Fruit fly (Drosophila melanogaster) whole organism, embryonic: Measurements from ENCODE around the gene Lerp.

Experiments
- Antp ChIP-seq: fragments of 200-800 bp; sonication (Bioruptor generic); optimal IDR thresholded peaks from 3 replicates; lab custom pipeline; 2016; ENCODE audit warnings: missing biosample characterization, missing genetic modification characterization
- Atf6 ChIP-seq: fragments of 200-800 bp; sonication (Bioruptor generic); IDR thresholded peaks from 2 replicates; pipeline ENCODE4 v1.3.6; 2022; ENCODE audit warnings: missing biosample characterization, missing genetic modification characterization
- Awh ChIP-seq: fragments of 200-800 bp; sonication (Bioruptor generic); IDR thresholded peaks from 2 replicates; pipeline ENCODE4, ENCODE4 v1.3.6; 2022; ENCODE audit warnings: missing biosample characterization, missing genetic modification characterization
- Bgb ChIP-seq: fragments of 200-800 bp; sonication (Bioruptor generic); IDR thresholded peaks from 2 replicates; pipeline ENCODE4 v1.3.6; 2022; ENCODE audit warnings: missing biosample characterization, missing genetic modification characterization; ENCODE audit not compliant: partially characterized antibody
- CG10565 ChIP-seq: fragments of 200-800 bp; sonication (Bioruptor generic); optimal IDR thresholded peaks from 3 replicates; lab custom pipeline; 2016; ENCODE audit warnings: missing biosample characterization, mild to moderate bottlenecking, missing genetic modification characterization
- CG11093 ChIP-seq: fragments of 200-800 bp; sonication (Bioruptor generic); IDR thresholded peaks from 3 replicates; pipeline ENCODE4 v1.3.6; 2022; ENCODE audit warnings: missing biosample characterization, missing genetic modification characterization
- CG11504 ChIP-seq: fragments of 200-800 bp; sonication (Bioruptor generic); optimal IDR thresholded peaks from 3 replicates; lab custom pipeline; 2019; ENCODE audit warnings: missing biosample characterization, mild to moderate bottlenecking, missing genetic modification characterization, moderate library complexity
- CG12236 ChIP-seq: fragments of 200-800 bp; sonication (Bioruptor generic); optimal IDR thresholded peaks from 2 replicates; lab custom pipeline; 2016; ENCODE audit warnings: missing biosample characterization, missing genetic modification characterization
- CG12391 ChIP-seq: fragments of 200-800 bp; sonication (Bioruptor generic); optimal IDR thresholded peaks from 3 replicates; lab custom pipeline; 2018; ENCODE audit warnings: missing biosample characterization, mild to moderate bottlenecking, missing genetic modification characterization, moderate library complexity
- CG13894 ChIP-seq: fragments of 200-800 bp; sonication (Bioruptor generic); optimal IDR thresholded peaks from 3 replicates; lab custom pipeline; 2018; ENCODE audit warnings: missing biosample characterization, mild to moderate bottlenecking, missing genetic modification characterization, moderate library complexity
- CG17802 ChIP-seq: fragments of 200-800 bp; sonication (Bioruptor generic); optimal IDR thresholded peaks from 2 replicates; lab custom pipeline; 2018; ENCODE audit warnings: missing biosample characterization, mild to moderate bottlenecking, missing genetic modification characterization, moderate library complexity
- CG17829 ChIP-seq: fragments of 200-800 bp; optimal IDR thresholded peaks from 2 replicates; lab custom pipeline; 2019; ENCODE audit warnings: missing biosample characterization, mild to moderate bottlenecking, missing genetic modification characterization, moderate library complexity
- CG2120 ChIP-seq: fragments of 200-800 bp; sonication (Bioruptor generic); optimal IDR thresholded peaks from 3 replicates; lab custom pipeline; 2016; ENCODE audit warnings: missing biosample characterization, missing genetic modification characterization
- CG2712 ChIP-seq: fragments of 200-800 bp; optimal IDR thresholded peaks from 3 replicates; lab custom pipeline; 2019; ENCODE audit warnings: missing biosample characterization, mild to moderate bottlenecking, missing genetic modification characterization, moderate library complexity
- CG33557 ChIP-seq: fragments of 200-800 bp; sonication (Bioruptor generic); optimal IDR thresholded peaks from 2 replicates; lab custom pipeline; 2019; ENCODE audit warnings: missing biosample characterization, mild to moderate bottlenecking, missing genetic modification characterization, moderate library complexity
- CG3726 ChIP-seq: fragments of 200-800 bp; sonication (Bioruptor generic); IDR thresholded peaks from 3 replicates; pipeline ENCODE4, ENCODE4 v1.3.6; 2022; ENCODE audit warnings: missing biosample characterization, missing genetic modification characterization
- CG5180 ChIP-seq: fragments of 200-800 bp; sonication (Bioruptor generic); optimal IDR thresholded peaks from 3 replicates; lab custom pipeline; 2017; ENCODE audit warnings: missing biosample characterization, missing genetic modification characterization, mild to moderate bottlenecking, moderate library complexity, missing genetic modification reagents
- CG7271 ChIP-seq: fragments of 200-800 bp; sonication (Bioruptor generic); optimal IDR thresholded peaks from 2 replicates; lab custom pipeline; 2018; ENCODE audit warnings: missing biosample characterization, mild to moderate bottlenecking, missing genetic modification characterization, moderate library complexity
- CG7745 ChIP-seq: fragments of 200-800 bp; sonication (Bioruptor generic); optimal IDR thresholded peaks from 2 replicates; lab custom pipeline; 2018; ENCODE audit warnings: missing biosample characterization, mild to moderate bottlenecking, missing genetic modification characterization, moderate library complexity
- CG9437 ChIP-seq: fragments of 200-800 bp; sonication (Bioruptor generic); optimal IDR thresholded peaks from 2 replicates; lab custom pipeline; 2018; ENCODE audit warnings: missing biosample characterization, mild to moderate bottlenecking, missing genetic modification characterization
- CG9932 ChIP-seq: fragments of 200-800 bp; sonication (Bioruptor generic); IDR thresholded peaks from 2 replicates; pipeline ENCODE4 v1.3.6; 2022; ENCODE audit warnings: missing biosample characterization, missing genetic modification characterization
- D19A ChIP-seq: fragments of 200-800 bp; optimal IDR thresholded peaks from 3 replicates; lab custom pipeline; 2019; ENCODE audit warnings: missing biosample characterization, mild to moderate bottlenecking, missing genetic modification characterization, moderate library complexity
- Dad ChIP-seq: fragments of 200-800 bp; sonication (Bioruptor generic); optimal IDR thresholded peaks from 3 replicates; lab custom pipeline; 2016; ENCODE audit warnings: missing biosample characterization, missing genetic modification characterization
- Eip74EF ChIP-seq, 2 experiments: fragments of 200-800 bp in 1 of 2; fragments of >200 bp in 1 of 2; sonication (Bioruptor generic) in 1 of 2; optimal IDR thresholded peaks; 2 replicates each; lab custom pipeline; 2017 to 2019; ENCODE audit warnings: missing biosample characterization in 2 of 2, missing genetic modification characterization in 2 of 2, mild to moderate bottlenecking in 1 of 2, moderate library complexity in 1 of 2
- HHEX ChIP-seq: fragments of 200-800 bp; sonication (Bioruptor generic); optimal IDR thresholded peaks from 3 replicates; lab custom pipeline; 2017; ENCODE audit warnings: missing biosample characterization, mild to moderate bottlenecking, missing genetic modification characterization, missing genetic modification reagents
- Meics ChIP-seq: fragments of 200-800 bp; sonication (Bioruptor generic); optimal IDR thresholded peaks from 2 replicates; lab custom pipeline; 2017; ENCODE audit warnings: missing biosample characterization, mild to moderate bottlenecking, missing genetic modification characterization
- Mrtf ChIP-seq: fragments of 200-800 bp; sonication (Bioruptor generic); IDR thresholded peaks from 3 replicates; pipeline ENCODE4 v1.3.6; 2022; ENCODE audit warnings: missing biosample characterization, missing genetic modification characterization
- NFAT ChIP-seq: fragments of 200-800 bp; sonication (Bioruptor generic); IDR thresholded peaks from 2 replicates; pipeline ENCODE4 v1.3.6; 2022; ENCODE audit warnings: missing biosample characterization, missing genetic modification characterization
- Pdp1 ChIP-seq, 2 experiments: fragments of 200-800 bp; sonication (Bioruptor generic); optimal IDR thresholded peaks; 3 replicates each; lab custom pipeline; 2016; ENCODE audit warnings: missing biosample characterization in 2 of 2, missing genetic modification characterization in 2 of 2, mild to moderate bottlenecking in 1 of 2, moderate library complexity in 1 of 2
- Sox100B ChIP-seq: fragments of 200-800 bp; sonication (Bioruptor generic); optimal IDR thresholded peaks from 3 replicates; lab custom pipeline; 2018; ENCODE audit warnings: missing biosample characterization, mild to moderate bottlenecking, missing genetic modification characterization
- Sox102F ChIP-seq: fragments of 200-800 bp; sonication (Bioruptor generic); optimal IDR thresholded peaks from 2 replicates; lab custom pipeline; 2018; ENCODE audit warnings: missing biosample characterization, mild to moderate bottlenecking, missing genetic modification characterization, moderate library complexity
- Stat92E ChIP-seq, 3 experiments: fragments of >200 bp in 2 of 3; fragments of 200-800 bp in 1 of 3; sonication (Bioruptor generic) in 1 of 3; optimal IDR thresholded peaks; 2 replicates each; lab custom pipeline; 2017 to 2019; ENCODE audit warnings: missing biosample characterization in 3 of 3, missing genetic modification characterization in 3 of 3, mild to moderate bottlenecking in 1 of 3, moderate library complexity in 1 of 3
- ab ChIP-seq: fragments of 200-800 bp; sonication (Bioruptor generic); optimal IDR thresholded peaks from 2 replicates; lab custom pipeline; 2016; ENCODE audit warnings: missing biosample characterization, missing genetic modification characterization
- al ChIP-seq: fragments of 200-800 bp; sonication (Bioruptor generic); IDR thresholded peaks from 2 replicates; pipeline ENCODE4 v1.3.6; 2022; ENCODE audit warnings: missing biosample characterization, missing genetic modification characterization
- disco-r ChIP-seq: fragments of 200-800 bp; sonication (Bioruptor generic); optimal IDR thresholded peaks from 2 replicates; lab custom pipeline; 2016; ENCODE audit warnings: missing biosample characterization, missing genetic modification characterization
- dmrt11E ChIP-seq: fragments of 200-800 bp; sonication (Bioruptor generic); optimal IDR thresholded peaks from 3 replicates; lab custom pipeline; 2018; ENCODE audit warnings: missing biosample characterization, mild to moderate bottlenecking, missing genetic modification characterization, moderate library complexity
- gcm ChIP-seq: fragments of 200-800 bp; sonication (Bioruptor generic); optimal IDR thresholded peaks from 2 replicates; lab custom pipeline; 2019; ENCODE audit warnings: missing biosample characterization, mild to moderate bottlenecking, missing genetic modification characterization, moderate library complexity
- gem ChIP-seq: fragments of 200-800 bp; sonication (Bioruptor generic); optimal IDR thresholded peaks from 2 replicates; lab custom pipeline; 2019; ENCODE audit warnings: missing biosample characterization, mild to moderate bottlenecking, missing genetic modification characterization, moderate library complexity
- gfzf ChIP-seq: fragments of 200-800 bp; sonication (Bioruptor generic); optimal IDR thresholded peaks from 2 replicates; lab custom pipeline; 2016; ENCODE audit warnings: missing biosample characterization, mild to moderate bottlenecking, missing genetic modification characterization, moderate library complexity
- grn ChIP-seq: fragments of 200-800 bp; sonication (Bioruptor generic); optimal IDR thresholded peaks from 3 replicates; lab custom pipeline; 2017; ENCODE audit warnings: missing biosample characterization, missing genetic modification characterization
- insv ChIP-seq, 2 experiments: fragments of 200-800 bp; sonication (Bioruptor generic); optimal IDR thresholded peaks; 3 replicates each; lab custom pipeline; 2016 to 2018; ENCODE audit warnings: missing biosample characterization in 2 of 2, missing genetic modification characterization in 2 of 2
- kni ChIP-seq: fragments of 200-800 bp; sonication (Bioruptor generic); optimal IDR thresholded peaks from 3 replicates; lab custom pipeline; 2017; ENCODE audit warnings: mild to moderate bottlenecking, missing biosample characterization, missing genetic modification reagents, missing genetic modification characterization
- pb ChIP-seq: fragments of 200-800 bp; sonication (Bioruptor generic); optimal IDR thresholded peaks from 3 replicates; lab custom pipeline; 2016; ENCODE audit warnings: missing biosample characterization, missing genetic modification characterization
- sd ChIP-seq: fragments of 200-800 bp; sonication (Bioruptor generic); optimal IDR thresholded peaks from 3 replicates; lab custom pipeline; 2018; ENCODE audit warnings: missing biosample characterization, mild to moderate bottlenecking, missing genetic modification characterization, moderate library complexity
- sens ChIP-seq: fragments of 200-800 bp; sonication (Bioruptor generic); peaks from one replicate; lab custom pipeline; 2016; ENCODE audit warnings: missing biosample characterization, missing genetic modification characterization
- sqz ChIP-seq: fragments of 200-800 bp; sonication (Bioruptor generic); optimal IDR thresholded peaks from 3 replicates; lab custom pipeline; 2018; ENCODE audit warnings: missing biosample characterization, mild to moderate bottlenecking, missing genetic modification characterization
- toy ChIP-seq: fragments of 200-800 bp; sonication (Bioruptor generic); IDR thresholded peaks from 2 replicates; pipeline ENCODE4 v1.3.6; 2022; ENCODE audit warnings: missing biosample characterization, missing genetic modification characterization
- vfl ChIP-seq: fragments of 200-800 bp; sonication (Bioruptor generic); optimal IDR thresholded peaks from 2 replicates; lab custom pipeline; 2016; ENCODE audit warnings: missing biosample characterization, missing genetic modification characterization

The Lerp gene

dm6 chr3R:26801427-26802160 is 61.3 kb downstream of the Lerp start (continued):
- TF ChIP-seq CG2120 (peak; percentile 50), Atf6 (GFP tag; lab: Robert Waterston, UW) (peak; percentile 42; the same call in 1 of the 2 replicates), Eip74EF (GFP tag; optimal IDR thresholded peaks at IDR 0.05; lab: Kevin White, UChicago) (peak in 1 of 2 experiments; percentile 35), CG13894 (tag; lab: Kevin White, UChicago) (peak; percentile 20), kni (GFP tag; lab: Kevin White, UChicago) (peak; percentile 80), CG17802 (tag; lab: Kevin White, UChicago) (no peak), CG2712 (peak; percentile 27), CG11504 (tag; lab: Kevin White, UChicago) (peak; percentile 64), CG12391 (peak; percentile 64), CG33557 (no peak), gem (tag; lab: Kevin White, UChicago) (peak; percentile 72), Sox102F (GFP tag; lab: Kevin White, UChicago) (peak; percentile 66), CG17829 (tag; lab: Kevin White, UChicago) (peak; percentile 6), sens (GFP tag; lab: Kevin White, UChicago) (peak; percentile 79), CG9932 (GFP tag; lab: Robert Waterston, UW) (peak; percentile 39; the same call in 1 of the 2 replicates), CG11093 (GFP tag; lab: Robert Waterston, UW) (no peak), Stat92E (GFP tag; optimal IDR thresholded peaks at IDR 0.05; lab: Kevin White, UChicago) (peak in 1 of 3 experiments; percentile 29), Sox100B (GFP tag; lab: Kevin White, UChicago) (peak; percentile 4), insv (GFP tag; optimal IDR thresholded peaks at IDR 0.05; lab: Kevin White, UChicago) (peak in 1 of 2 experiments; percentile 61), sqz (GFP tag; lab: Kevin White, UChicago) (peak; percentile 56), vfl (GFP tag; lab: Kevin White, UChicago) (no peak), pb (GFP tag; lab: Kevin White, UChicago) (no peak), Meics (peak; percentile 31), Bgb (GFP tag; lab: Robert Waterston, UW) (no peak), ab (no peak), Mrtf (GFP tag; lab: Robert Waterston, UW) (no peak), CG9437 (GFP tag; lab: Kevin White, UChicago) (peak; percentile 35), grn (GFP tag; lab: Kevin White, UChicago) (peak; percentile 36), CG5180 (no peak), Dad (GFP tag; lab: Kevin White, UChicago) (no peak), NFAT (GFP tag; lab: Robert Waterston, UW) (no peak), disco-r (GFP tag; lab: Kevin White, UChicago) (no peak), CG12236 (GFP tag; lab: Kevin White, UChicago) (no peak), Antp (no peak), CG10565 (GFP tag; lab: Kevin White, UChicago) (no peak), toy (GFP tag; lab: Robert Waterston, UW) (no peak), CG7745 (tag; lab: Kevin White, UChicago) (peak; percentile 82), HHEX (GFP tag; lab: Kevin White, UChicago) (peak; percentile 7), Pdp1 (GFP tag; optimal IDR thresholded peaks at IDR 0.05; lab: Kevin White, UChicago) (peak in 1 of 2 experiments; percentile 13), D19A (tag; lab: Kevin White, UChicago) (peak; percentile 9), Awh (GFP tag; lab: Robert Waterston, UW) (no peak), CG3726 (no peak), gfzf (GFP tag; lab: Kevin White, UChicago) (no peak), al (GFP tag; lab: Robert Waterston, UW) (0 out of 2 replicates have a peak, but pooled peaks have one; percentile 16), gcm (GFP tag; lab: Kevin White, UChicago) (peak; percentile 61), sd (tag; lab: Kevin White, UChicago) (peak; percentile 4), dmrt11E (peak; percentile 67), CG7271 (tag; lab: Kevin White, UChicago) (no peak)
